Worm (Caenorhabditis elegans) whole organism, L2 larva: ENCODE results near the gene F26F4.12.
A peak's percentile ranks its signal among the peaks of the same experiment; 100 is the strongest.

Experiments
- R02D3.7 ChIP-seq: fragments of 150-350 bp; optimal IDR thresholded peaks from 2 replicates; lab custom pipeline; 2014; ENCODE audit warnings: missing biosample characterization, missing genetic modification characterization
- ama-1 ChIP-seq: fragments of 150-350 bp; optimal IDR thresholded peaks from 2 replicates; lab custom pipeline; 2018; ENCODE audit warnings: inconsistent platforms
- dmd-4 ChIP-seq: sonication (generic microtip); optimal IDR thresholded peaks from 2 replicates; lab custom pipeline; 2017; ENCODE audit warnings: missing biosample characterization, missing genetic modification characterization
- lin-11 ChIP-seq: fragments of 150-350 bp; sonication (generic microtip); optimal IDR thresholded peaks from 2 replicates; lab custom pipeline; 2014; ENCODE audit warnings: missing biosample characterization, missing genetic modification characterization, inconsistent platforms, mixed read lengths
- lin-39 ChIP-seq: fragments of 150-350 bp; optimal IDR thresholded peaks from 2 replicates; lab custom pipeline; 2014; ENCODE audit warnings: missing biosample characterization, missing genetic modification reagents, missing genetic modification characterization
- mdl-1 ChIP-seq, 2 experiments: fragments of 150-350 bp in 1 of 2; sonication (generic microtip) in 1 of 2; optimal IDR thresholded peaks; 2 replicates each; lab custom pipeline; 2017; ENCODE audit warnings: missing biosample characterization in 2 of 2, missing genetic modification characterization in 2 of 2
- nhr-11 ChIP-seq: fragments of 150-350 bp; optimal IDR thresholded peaks from 2 replicates; lab custom pipeline; 2014; ENCODE audit warnings: missing biosample characterization, missing genetic modification characterization
- nhr-23 ChIP-seq: fragments of 150-350 bp; optimal IDR thresholded peaks from 2 replicates; lab custom pipeline; 2014; ENCODE audit warnings: missing biosample characterization, missing genetic modification reagents, missing genetic modification characterization
- nhr-237 ChIP-seq: fragments of 150-350 bp; optimal IDR thresholded peaks from 2 replicates; lab custom pipeline; 2014; ENCODE audit warnings: missing biosample characterization, missing genetic modification characterization
- nhr-6 ChIP-seq: fragments of 150-350 bp; optimal IDR thresholded peaks from 2 replicates; lab custom pipeline; 2014; ENCODE audit warnings: missing biosample characterization, missing genetic modification characterization
- skn-1 ChIP-seq: sonication (generic microtip); optimal IDR thresholded peaks from 2 replicates; lab custom pipeline; 2017; ENCODE audit warnings: missing biosample characterization, missing genetic modification characterization
- snpc-4 ChIP-seq: fragments of 150-350 bp; optimal IDR thresholded peaks from 2 replicates; lab custom pipeline; 2014; ENCODE audit warnings: missing biosample characterization, missing genetic modification characterization
- ztf-11 ChIP-seq: sonication (generic microtip); optimal IDR thresholded peaks from 2 replicates; lab custom pipeline; 2017; ENCODE audit warnings: missing biosample characterization, missing genetic modification characterization

DNA sequence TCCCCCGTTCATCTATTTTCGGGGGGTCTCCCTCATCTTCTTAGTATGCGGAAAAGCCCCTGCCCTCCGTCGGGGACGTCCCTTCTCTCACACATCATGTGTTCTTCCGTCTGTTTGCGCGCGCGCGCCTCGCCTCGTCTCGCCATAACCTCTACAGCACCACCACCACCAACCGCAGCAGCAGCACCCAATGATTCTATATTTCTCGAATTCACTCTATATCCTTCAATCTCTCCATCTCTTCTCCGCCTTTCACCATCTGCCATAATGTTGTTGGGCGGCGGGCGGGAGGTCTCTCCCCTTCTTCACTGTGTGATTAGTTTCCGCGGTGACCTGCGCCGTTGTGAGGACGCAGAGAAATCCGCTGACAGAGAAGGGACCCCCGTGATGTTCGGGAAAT, 37.5 kb upstream of the F26F4.12 start:
- TF ChIP-seq nhr-11 (tag; lab: Kevin White, UChicago), result no peak
- TF ChIP-seq mdl-1 (tag; optimal IDR thresholded peaks at IDR 0.05; lab: Kevin White, UChicago), result no peak
- no peak for TF ChIP-seq nhr-237 (tag; lab: Kevin White, UChicago)
- no peak for TF ChIP-seq dmd-4 (tag; lab: Kevin White, UChicago)
- no peak for TF ChIP-seq nhr-23
- no peak for TF ChIP-seq R02D3.7 (tag; lab: Kevin White, UChicago)
- no peak for TF ChIP-seq ama-1 (lab: Kevin White, UChicago)
- no peak for TF ChIP-seq snpc-4 (tag; lab: Kevin White, UChicago)
- no peak for TF ChIP-seq nhr-6 (tag; lab: Kevin White, UChicago)
- TF ChIP-seq lin-39 (tag; lab: Kevin White, UChicago), result peak; percentile 35
- TF ChIP-seq lin-11 (tag; lab: Kevin White, UChicago), result peak; percentile 27
- TF ChIP-seq skn-1, result no peak
- TF ChIP-seq ztf-11, result no peak
